Worm (Caenorhabditis elegans) whole organism, early embryonic: ENCODE results near the gene F11G11.15.

Experiments used
- pes-1 ChIP-seq: fragments of 200-800 bp; sonication (Bioruptor generic); IDR thresholded peaks from 2 replicates; pipeline ENCODE4 v1.3.6; 2022; ENCODE audit warnings: missing genetic modification reagents, missing genetic modification characterization, missing compliant biosample characterization
- sea-1 ChIP-seq: fragments of 200-800 bp; sonication (Bioruptor generic); conservative IDR thresholded peaks from 2 replicates; pipeline ENCODE4 v1.3.6; 2022; ENCODE audit warnings: missing genetic modification characterization, missing compliant biosample characterization
- tra-4 ChIP-seq: sonication (generic microtip); optimal IDR thresholded peaks from 2 replicates; lab custom pipeline; 2017; ENCODE audit warnings: missing genetic modification characterization, missing compliant biosample characterization

ce11 chrII:4915572-4915971, 40.9 kb downstream of the F11G11.15 start:
- TF ChIP-seq pes-1 (GFP tag; lab: Robert Waterston, UW) (no peak), sea-1 (GFP tag; lab: Robert Waterston, UW) (no peak), tra-4 (tag; lab: Kevin White, UChicago) (no peak)
